Fruit fly (Drosophila melanogaster) whole organism, embryonic: ENCODE measurements around the gene CG14410.

Source experiments
- Awh ChIP-seq: fragments of 200-800 bp; sonication (Bioruptor generic); IDR thresholded peaks from 2 replicates; pipeline ENCODE4, ENCODE4 v1.3.6; 2022; ENCODE audit warnings: missing biosample characterization, missing genetic modification characterization
- B-H1 ChIP-seq: fragments of 200-800 bp; sonication (Bioruptor generic); IDR thresholded peaks from 3 replicates; pipeline ENCODE4 v1.3.6; 2022; ENCODE audit warnings: missing biosample characterization, missing genetic modification characterization
- CG10209 ChIP-seq: fragments of 200-800 bp; sonication (Bioruptor generic); optimal IDR thresholded peaks from 3 replicates; lab custom pipeline; 2017; ENCODE audit warnings: missing biosample characterization, mild to moderate bottlenecking, missing genetic modification characterization, missing genetic modification reagents
- CG11456 ChIP-seq: fragments of 200-800 bp; sonication (Bioruptor generic); IDR thresholded peaks from 3 replicates; pipeline ENCODE4 v1.3.6; 2022; ENCODE audit warnings: missing biosample characterization, missing genetic modification characterization
- CG12236 ChIP-seq: fragments of 200-800 bp; sonication (Bioruptor generic); optimal IDR thresholded peaks from 2 replicates; lab custom pipeline; 2016; ENCODE audit warnings: missing biosample characterization, missing genetic modification characterization
- CG12744 ChIP-seq: fragments of 200-800 bp; sonication (Bioruptor generic); optimal IDR thresholded peaks from 2 replicates; lab custom pipeline; 2016; ENCODE audit warnings: missing biosample characterization, missing genetic modification characterization
- CG13123 ChIP-seq: fragments of 200-800 bp; sonication (Bioruptor generic); optimal IDR thresholded peaks from 2 replicates; lab custom pipeline; 2016; ENCODE audit warnings: missing biosample characterization, missing genetic modification characterization
- CG15514 ChIP-seq: fragments of 200-800 bp; sonication (Bioruptor generic); optimal IDR thresholded peaks from 3 replicates; lab custom pipeline; 2017; ENCODE audit warnings: missing biosample characterization, missing genetic modification characterization, mild to moderate bottlenecking, moderate library complexity, missing genetic modification reagents
- CG16863 ChIP-seq: fragments of 200-800 bp; sonication (Bioruptor generic); optimal IDR thresholded peaks from 3 replicates; lab custom pipeline; 2016; ENCODE audit warnings: missing biosample characterization, missing genetic modification characterization
- CG2199 ChIP-seq: fragments of 200-800 bp; sonication (Bioruptor generic); IDR thresholded peaks from 3 replicates; pipeline ENCODE4 v1.3.6; 2022; ENCODE audit warnings: missing biosample characterization, missing genetic modification characterization
- CG4854 ChIP-seq: fragments of 200-800 bp; sonication (Bioruptor generic); optimal IDR thresholded peaks from 2 replicates; lab custom pipeline; 2016; ENCODE audit warnings: missing biosample characterization, missing genetic modification characterization, inconsistent platforms
- CG6791 ChIP-seq: fragments of 200-800 bp; sonication (Bioruptor generic); IDR thresholded peaks from 3 replicates; pipeline ENCODE4 v1.3.6; 2022; ENCODE audit warnings: missing biosample characterization, missing genetic modification characterization; ENCODE audit not compliant: partially characterized antibody
- CG7745 ChIP-seq: fragments of 200-800 bp; sonication (Bioruptor generic); optimal IDR thresholded peaks from 2 replicates; lab custom pipeline; 2018; ENCODE audit warnings: missing biosample characterization, mild to moderate bottlenecking, missing genetic modification characterization, moderate library complexity
- CG8478 ChIP-seq: fragments of >200 bp; optimal IDR thresholded peaks from 2 replicates; lab custom pipeline; 2018
- CG9817 ChIP-seq: fragments of 200-800 bp; sonication (Bioruptor generic); optimal IDR thresholded peaks from 2 replicates; lab custom pipeline; 2018; ENCODE audit warnings: missing biosample characterization, mild to moderate bottlenecking, missing genetic modification characterization, moderate library complexity
- CG9932 ChIP-seq: fragments of 200-800 bp; sonication (Bioruptor generic); IDR thresholded peaks from 2 replicates; pipeline ENCODE4 v1.3.6; 2022; ENCODE audit warnings: missing biosample characterization, missing genetic modification characterization
- D19B ChIP-seq: fragments of 200-800 bp; sonication (Bioruptor generic); optimal IDR thresholded peaks from 2 replicates; lab custom pipeline; 2017; ENCODE audit warnings: missing biosample characterization, mild to moderate bottlenecking, missing genetic modification characterization
- Dad ChIP-seq: fragments of 200-800 bp; sonication (Bioruptor generic); optimal IDR thresholded peaks from 3 replicates; lab custom pipeline; 2016; ENCODE audit warnings: missing biosample characterization, missing genetic modification characterization
- Dip3 ChIP-seq: fragments of 200-800 bp; sonication (Bioruptor generic); optimal IDR thresholded peaks from 3 replicates; lab custom pipeline; 2016; ENCODE audit warnings: missing biosample characterization, missing genetic modification characterization
- Dll ChIP-seq: fragments of 200-800 bp; sonication (Bioruptor generic); IDR thresholded peaks from 4 replicates; pipeline ENCODE4 v1.3.6; 2022; ENCODE audit warnings: missing biosample characterization, missing genetic modification characterization; ENCODE audit not compliant: partially characterized antibody
- E2f2 ChIP-seq: fragments of 200-800 bp; sonication (Bioruptor generic); IDR thresholded peaks from 2 replicates; pipeline ENCODE4 v1.3.6; 2022; ENCODE audit warnings: missing biosample characterization, missing genetic modification characterization
- Fer1 ChIP-seq: fragments of 200-800 bp; sonication (Bioruptor generic); optimal IDR thresholded peaks from 2 replicates; lab custom pipeline; 2017; ENCODE audit warnings: missing biosample characterization, mild to moderate bottlenecking, missing genetic modification characterization
- GATAe ChIP-seq: fragments of 200-800 bp; sonication (Bioruptor generic); conservative IDR thresholded peaks from 2 replicates; pipeline ENCODE4 v1.3.6; 2022; ENCODE audit warnings: missing biosample characterization, missing genetic modification characterization
- H15 ChIP-seq: fragments of 200-800 bp; sonication (Bioruptor generic); IDR thresholded peaks from 3 replicates; pipeline ENCODE4 v1.3.6; 2022; ENCODE audit warnings: missing biosample characterization, missing genetic modification characterization
- HLH4C ChIP-seq: fragments of 200-800 bp; sonication (Bioruptor generic); IDR thresholded peaks from 3 replicates; pipeline ENCODE4 v1.3.6; 2022; ENCODE audit warnings: missing biosample characterization, missing genetic modification characterization; ENCODE audit not compliant: partially characterized antibody
- Hmr ChIP-seq: fragments of 200-800 bp; sonication (Bioruptor generic); optimal IDR thresholded peaks from 3 replicates; lab custom pipeline; 2017; ENCODE audit warnings: mild to moderate bottlenecking, missing biosample characterization, missing genetic modification reagents, missing genetic modification characterization
- Kr ChIP-seq: fragments of 200-800 bp; sonication (Bioruptor generic); optimal IDR thresholded peaks from 2 replicates; lab custom pipeline; 2017; ENCODE audit warnings: missing biosample characterization, mild to moderate bottlenecking, missing genetic modification characterization
- Lhr ChIP-seq: fragments of 200-800 bp; sonication (Bioruptor generic); optimal IDR thresholded peaks from 3 replicates; lab custom pipeline; 2017; ENCODE audit warnings: mild to moderate bottlenecking, missing biosample characterization, missing genetic modification reagents, missing genetic modification characterization
- Meics ChIP-seq: fragments of 200-800 bp; sonication (Bioruptor generic); optimal IDR thresholded peaks from 2 replicates; lab custom pipeline; 2017; ENCODE audit warnings: missing biosample characterization, mild to moderate bottlenecking, missing genetic modification characterization
- Nf-YC ChIP-seq: fragments of 200-800 bp; optimal IDR thresholded peaks from 3 replicates; lab custom pipeline; 2019; ENCODE audit warnings: missing biosample characterization, mild to moderate bottlenecking, missing genetic modification characterization, moderate library complexity
- Opbp ChIP-seq: fragments of 200-800 bp; sonication (Bioruptor generic); IDR thresholded peaks from 3 replicates; pipeline ENCODE4 v1.3.6; 2022; ENCODE audit warnings: missing biosample characterization, missing genetic modification characterization; ENCODE audit not compliant: partially characterized antibody
- Side ChIP-seq: fragments of 200-800 bp; sonication (Bioruptor generic); optimal IDR thresholded peaks from 2 replicates; lab custom pipeline; 2016; ENCODE audit warnings: missing biosample characterization, missing genetic modification characterization
- Sox100B ChIP-seq: fragments of 200-800 bp; sonication (Bioruptor generic); optimal IDR thresholded peaks from 3 replicates; lab custom pipeline; 2018; ENCODE audit warnings: missing biosample characterization, mild to moderate bottlenecking, missing genetic modification characterization
- Tbp ChIP-seq: fragments of >200 bp; optimal IDR thresholded peaks from 2 replicates; lab custom pipeline; 2018; ENCODE audit warnings: missing biosample characterization, missing genetic modification characterization
- ac ChIP-seq: fragments of 200-800 bp; sonication (Bioruptor generic); optimal IDR thresholded peaks from 3 replicates; lab custom pipeline; 2017; ENCODE audit warnings: missing biosample characterization, mild to moderate bottlenecking, missing genetic modification characterization
- chm ChIP-seq: fragments of 200-800 bp; sonication (Bioruptor generic); IDR thresholded peaks from 2 replicates; pipeline ENCODE4 v1.3.6; 2022; ENCODE audit warnings: missing biosample characterization, missing genetic modification characterization
- ems ChIP-seq: fragments of 200-800 bp; sonication (Bioruptor generic); optimal IDR thresholded peaks from 3 replicates; lab custom pipeline; 2016; ENCODE audit warnings: missing biosample characterization, missing genetic modification characterization
- ftz-f1 ChIP-seq: fragments of 200-800 bp; sonication (Bioruptor generic); optimal IDR thresholded peaks from 2 replicates; lab custom pipeline; 2016; ENCODE audit warnings: missing biosample characterization, missing genetic modification characterization
- gcm2 ChIP-seq: fragments of 200-800 bp; sonication (Bioruptor generic); optimal IDR thresholded peaks from 2 replicates; lab custom pipeline; 2016; ENCODE audit warnings: missing biosample characterization, missing genetic modification characterization
- ken ChIP-seq: fragments of 200-800 bp; sonication (Bioruptor generic); IDR thresholded peaks from 3 replicates; pipeline ENCODE4 v1.3.6; 2022; ENCODE audit warnings: missing biosample characterization, missing genetic modification characterization
- onecut ChIP-seq: fragments of 200-800 bp; sonication (Bioruptor generic); IDR thresholded peaks from 2 replicates; pipeline ENCODE4 v1.3.6; 2022; ENCODE audit warnings: missing biosample characterization, missing genetic modification characterization
- pb ChIP-seq: fragments of 200-800 bp; sonication (Bioruptor generic); optimal IDR thresholded peaks from 3 replicates; lab custom pipeline; 2016; ENCODE audit warnings: missing biosample characterization, missing genetic modification characterization
- prd ChIP-seq, 3 experiments: fragments of >200 bp in 2 of 3; fragments of 200-800 bp in 1 of 3; sonication (Bioruptor generic) in 1 of 3; optimal IDR thresholded peaks in 2 of 3; IDR thresholded peaks in 1 of 3; 2 replicates in 2 of 3; 3 replicates in 1 of 3; pipeline versions ENCODE4 v1.3.6 to Lab custom; 2017 to 2022; ENCODE audit warnings: missing biosample characterization in 1 of 3, missing genetic modification characterization in 1 of 3
- pzg ChIP-seq: fragments of 200-800 bp; sonication (Bioruptor generic); optimal IDR thresholded peaks from 3 replicates; lab custom pipeline; 2018; ENCODE audit warnings: missing biosample characterization, mild to moderate bottlenecking, missing genetic modification characterization, moderate library complexity
- sens ChIP-seq: fragments of 200-800 bp; sonication (Bioruptor generic); peaks from one replicate; lab custom pipeline; 2016; ENCODE audit warnings: missing biosample characterization, missing genetic modification characterization
- slou ChIP-seq: fragments of 200-800 bp; sonication (Bioruptor generic); optimal IDR thresholded peaks from 3 replicates; lab custom pipeline; 2016; ENCODE audit warnings: missing biosample characterization, missing genetic modification characterization
- slp2 ChIP-seq: fragments of 200-800 bp; sonication (Bioruptor generic); optimal IDR thresholded peaks from 2 replicates; lab custom pipeline; 2016; ENCODE audit warnings: missing biosample characterization, missing genetic modification characterization
- tin ChIP-seq: fragments of 200-800 bp; sonication (Bioruptor generic); optimal IDR thresholded peaks from 3 replicates; lab custom pipeline; 2016; ENCODE audit warnings: missing biosample characterization, missing genetic modification characterization
- tup ChIP-seq: fragments of 200-800 bp; sonication (Bioruptor generic); optimal IDR thresholded peaks from 2 replicates; lab custom pipeline; 2016; ENCODE audit warnings: missing biosample characterization, mild to moderate bottlenecking, missing genetic modification characterization, moderate library complexity
- zen ChIP-seq: fragments of 200-800 bp; sonication (Bioruptor generic); optimal IDR thresholded peaks from 3 replicates; lab custom pipeline; 2018; ENCODE audit warnings: missing biosample characterization, mild to moderate bottlenecking, missing genetic modification characterization, moderate library complexity

The CG14410 gene

dm6 chrX:14839047-14839446 is 2.5 kb downstream of the CG14410 start, which contains the start of the genes CG32590 and Flo2 (continued):
- TF ChIP-seq Lhr (GFP tag; lab: Kevin White, UChicago): peak; percentile 52
- peak; percentile 94 for TF ChIP-seq CG15514 (GFP tag; lab: Kevin White, UChicago)
- TF ChIP-seq B-H1 (GFP tag; lab: Robert Waterston, UW): peak; percentile 59; the same call in 2 of the 3 replicates
- TF ChIP-seq Dll: peak; percentile 98
- peak; percentile 77 for TF ChIP-seq Awh (GFP tag; lab: Robert Waterston, UW)
- TF ChIP-seq CG10209 (GFP tag; lab: Kevin White, UChicago): peak; percentile 41
- no peak for TF ChIP-seq CG12744
- TF ChIP-seq ken: peak; percentile 79
- peak; percentile 78 for TF ChIP-seq pzg (GFP tag; lab: Kevin White, UChicago)
- TF ChIP-seq Sox100B: peak; percentile 10
- peak; percentile 73; the same call in 2 of the 3 replicates for TF ChIP-seq H15 (GFP tag; lab: Robert Waterston, UW)
- TF ChIP-seq tin (GFP tag; lab: Kevin White, UChicago): peak; percentile 81
- TF ChIP-seq CG11456 (GFP tag; lab: Robert Waterston, UW): peak; percentile 80
- peak; percentile 88 for TF ChIP-seq Opbp (GFP tag; lab: Robert Waterston, UW)
- TF ChIP-seq onecut (GFP tag; lab: Robert Waterston, UW): 0 out of 2 replicates have a peak, but pooled peaks have one; percentile 25
- no peak for TF ChIP-seq CG8478 (lab: Kevin White, UChicago)
- TF ChIP-seq CG9932: peak; percentile 93
- TF ChIP-seq slp2 (GFP tag; lab: Kevin White, UChicago): peak; percentile 52
- TF ChIP-seq E2f2 (GFP tag; lab: Robert Waterston, UW): peak; percentile 63
- peak; percentile 73 for TF ChIP-seq CG9817 (tag; lab: Kevin White, UChicago)
- TF ChIP-seq sens: peak; percentile 96
- no peak for TF ChIP-seq prd (optimal IDR thresholded peaks at IDR 0.05; lab: Kevin White, UChicago)
- TF ChIP-seq prd (GFP tag; IDR thresholded peaks at IDR 0.05; lab: Robert Waterston, UW): peak; percentile 91
- peak; percentile 40; the same call in 1 of the 3 replicates for TF ChIP-seq CG2199 (GFP tag; lab: Robert Waterston, UW)
- TF ChIP-seq Side (GFP tag; lab: Kevin White, UChicago): peak; percentile 70
- TF ChIP-seq slou (GFP tag; lab: Kevin White, UChicago): peak; percentile 56
- TF ChIP-seq ac (GFP tag; lab: Kevin White, UChicago): no peak
- peak; percentile 44 for TF ChIP-seq CG16863 (GFP tag; lab: Kevin White, UChicago)
- peak; percentile 55 for TF ChIP-seq tup
- peak; percentile 76 for TF ChIP-seq Dip3
- peak; percentile 73 for TF ChIP-seq zen
- TF ChIP-seq GATAe (GFP tag; lab: Robert Waterston, UW): no peak; the same call in 1 of the 2 replicates
- TF ChIP-seq chm (GFP tag; lab: Robert Waterston, UW): peak; percentile 42; the same call in 1 of the 2 replicates
- TF ChIP-seq Nf-YC (tag; lab: Kevin White, UChicago): peak; percentile 44
- no peak for TF ChIP-seq ftz-f1 (GFP tag; lab: Kevin White, UChicago)
- peak; percentile 10 for TF ChIP-seq CG12236
- no peak for TF ChIP-seq Tbp (GFP tag; lab: Kevin White, UChicago)
- TF ChIP-seq pb (GFP tag; lab: Kevin White, UChicago): no peak
- TF ChIP-seq Kr (GFP tag; lab: Kevin White, UChicago): no peak
- peak; percentile 72 for TF ChIP-seq ems (GFP tag; lab: Kevin White, UChicago)
- TF ChIP-seq Meics (GFP tag; lab: Kevin White, UChicago): peak; percentile 51
- TF ChIP-seq D19B (GFP tag; lab: Kevin White, UChicago): no peak
- peak; percentile 77 for TF ChIP-seq Hmr
- peak; percentile 42 for TF ChIP-seq Fer1 (GFP tag; lab: Kevin White, UChicago)
- TF ChIP-seq HLH4C (GFP tag; lab: Robert Waterston, UW): peak; percentile 99
- TF ChIP-seq CG13123: peak; percentile 31
- peak; percentile 43 for TF ChIP-seq Dad
- TF ChIP-seq CG7745 (tag; lab: Kevin White, UChicago): no peak
- peak; percentile 94 for TF ChIP-seq CG6791 (GFP tag; lab: Robert Waterston, UW)
- TF ChIP-seq gcm2 (GFP tag; lab: Kevin White, UChicago): no peak
- TF ChIP-seq CG4854 (GFP tag; lab: Kevin White, UChicago): peak; percentile 71
